Worm (Caenorhabditis elegans): ENCODE data around the gene cyp-35A2.

DNA sequence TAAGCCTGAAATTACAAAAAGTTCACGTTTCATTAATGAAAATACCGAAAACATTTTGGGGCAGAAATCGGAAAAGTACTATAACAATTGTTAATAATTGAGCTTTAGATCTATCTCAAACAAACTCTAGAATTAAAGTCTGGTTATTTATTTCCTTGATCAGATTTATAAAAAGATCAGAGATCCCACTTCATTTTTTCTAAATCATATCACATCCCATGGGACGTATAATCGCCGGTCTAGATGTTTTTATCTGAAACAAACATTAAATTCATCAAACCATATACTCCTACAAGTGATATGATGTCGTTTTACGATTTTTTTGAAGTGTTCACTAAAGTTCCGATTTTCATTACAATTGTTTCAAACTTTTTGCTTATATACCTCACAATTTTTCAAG is 47.7 kb upstream of the cyp-35A2 start, which contains the start of gene str-41:
- TF ChIP-seq elt-1 (tag; optimal IDR thresholded peaks at IDR 0.05; ENCODE audit: borderline replicate concordance, insufficient read depth) (no peak), pha-4 (tag; optimal IDR thresholded peaks at IDR 0.05) (no peak), bed-3 (GFP tag; optimal IDR thresholded peaks at IDR 0.05) (no peak), nhr-28 (tag; optimal IDR thresholded peaks at IDR 0.05) (no peak), snpc-4 (tag; optimal IDR thresholded peaks at IDR 0.05) (no peak), ztf-11 (tag; optimal IDR thresholded peaks at IDR 0.05) (no peak)

All from whole organism, mixed stage, embryonic.